Fruit fly (Drosophila melanogaster) whole organism, embryonic: ENCODE results near the gene gry.

Experiments used
- Atf3 ChIP-seq: fragments of 200-800 bp; sonication (Bioruptor generic); optimal IDR thresholded peaks from 3 replicates; lab custom pipeline; 2016; ENCODE audit warnings: missing biosample characterization, missing genetic modification characterization
- Bteb2 ChIP-seq: fragments of 200-800 bp; sonication (Bioruptor generic); optimal IDR thresholded peaks from 2 replicates; lab custom pipeline; 2016; ENCODE audit warnings: missing biosample characterization, missing genetic modification characterization
- CG10321 ChIP-seq: fragments of 200-800 bp; sonication (Bioruptor generic); IDR thresholded peaks from 2 replicates; pipeline ENCODE4 v1.3.6; 2022; ENCODE audit warnings: missing biosample characterization, missing genetic modification characterization
- CG10366 ChIP-seq: fragments of 200-800 bp; sonication (Bioruptor generic); IDR thresholded peaks from 2 replicates; pipeline ENCODE4 v1.3.6; 2022; ENCODE audit warnings: missing biosample characterization, missing genetic modification characterization
- CG10654 ChIP-seq: fragments of 200-800 bp; sonication (Bioruptor generic); optimal IDR thresholded peaks from 2 replicates; lab custom pipeline; 2016; ENCODE audit warnings: missing biosample characterization, missing genetic modification characterization
- CG11085 ChIP-seq: fragments of 200-800 bp; sonication (Bioruptor generic); IDR thresholded peaks from 2 replicates; pipeline ENCODE4 v1.3.6; 2022; ENCODE audit warnings: missing biosample characterization, missing genetic modification characterization
- CG11247 ChIP-seq: fragments of 200-800 bp; sonication (Bioruptor generic); IDR thresholded peaks from 2 replicates; pipeline ENCODE4 v1.3.6; 2022; ENCODE audit warnings: missing biosample characterization, missing genetic modification characterization
- CG12155 ChIP-seq: fragments of 200-800 bp; sonication (Bioruptor generic); optimal IDR thresholded peaks from 3 replicates; lab custom pipeline; 2016; ENCODE audit warnings: missing biosample characterization, missing genetic modification characterization
- CG12659 ChIP-seq: fragments of 200-800 bp; sonication (Bioruptor generic); optimal IDR thresholded peaks from 3 replicates; lab custom pipeline; 2017; ENCODE audit warnings: mild to moderate bottlenecking, missing biosample characterization, missing genetic modification reagents, missing genetic modification characterization
- CG14050 ChIP-seq: fragments of 200-800 bp; sonication (Bioruptor generic); IDR thresholded peaks from 3 replicates; pipeline ENCODE4 v1.3.6; 2022; ENCODE audit warnings: missing biosample characterization, missing genetic modification characterization
- CG18619 ChIP-seq: fragments of 200-800 bp; sonication (Bioruptor generic); optimal IDR thresholded peaks from 3 replicates; lab custom pipeline; 2017; ENCODE audit warnings: missing biosample characterization, mild to moderate bottlenecking, missing genetic modification characterization
- CG31388 ChIP-seq: fragments of 200-800 bp; sonication (Bioruptor generic); optimal IDR thresholded peaks from 2 replicates; lab custom pipeline; 2016; ENCODE audit warnings: missing biosample characterization, missing genetic modification characterization
- CG31441 ChIP-seq: fragments of 200-800 bp; sonication (Bioruptor generic); IDR thresholded peaks from 2 replicates; pipeline ENCODE4 v1.3.6; 2022; ENCODE audit warnings: missing biosample characterization, missing genetic modification characterization
- CG3838 ChIP-seq: fragments of 200-800 bp; sonication (Bioruptor generic); optimal IDR thresholded peaks from 3 replicates; lab custom pipeline; 2016; ENCODE audit warnings: missing biosample characterization, missing genetic modification characterization
- CG7786 ChIP-seq: fragments of 200-800 bp; sonication (Bioruptor generic); optimal IDR thresholded peaks from 2 replicates; lab custom pipeline; 2016; ENCODE audit warnings: missing biosample characterization, missing genetic modification characterization
- CG7987 ChIP-seq: fragments of 200-800 bp; sonication (Bioruptor generic); optimal IDR thresholded peaks from 2 replicates; lab custom pipeline; 2018; ENCODE audit warnings: missing biosample characterization, mild to moderate bottlenecking, missing genetic modification characterization, moderate library complexity
- CG9876 ChIP-seq: fragments of 200-800 bp; sonication (Bioruptor generic); optimal IDR thresholded peaks from 2 replicates; lab custom pipeline; 2016; ENCODE audit warnings: missing biosample characterization, missing genetic modification characterization
- CTCF ChIP-seq: fragments of 200-800 bp; sonication (Bioruptor generic); optimal IDR thresholded peaks from 2 replicates; lab custom pipeline; 2017; ENCODE audit warnings: missing biosample characterization, mild to moderate bottlenecking, missing genetic modification characterization, moderate library complexity
- D19B ChIP-seq: fragments of 200-800 bp; sonication (Bioruptor generic); optimal IDR thresholded peaks from 2 replicates; lab custom pipeline; 2017; ENCODE audit warnings: missing biosample characterization, mild to moderate bottlenecking, missing genetic modification characterization
- Dad ChIP-seq: fragments of 200-800 bp; sonication (Bioruptor generic); optimal IDR thresholded peaks from 3 replicates; lab custom pipeline; 2016; ENCODE audit warnings: missing biosample characterization, missing genetic modification characterization
- Drgx ChIP-seq: fragments of 200-800 bp; sonication (Bioruptor generic); IDR thresholded peaks from 2 replicates; pipeline ENCODE4 v1.3.6; 2022; ENCODE audit warnings: missing biosample characterization, missing genetic modification characterization
- HLH54F ChIP-seq: fragments of 200-800 bp; sonication (Bioruptor generic); optimal IDR thresholded peaks from 3 replicates; lab custom pipeline; 2016; ENCODE audit warnings: missing biosample characterization, missing genetic modification characterization
- HLHmδ ChIP-seq: fragments of 200-800 bp; sonication (Bioruptor generic); optimal IDR thresholded peaks from 2 replicates; lab custom pipeline; 2018; ENCODE audit warnings: missing biosample characterization, mild to moderate bottlenecking, missing genetic modification characterization, moderate library complexity
- NFAT ChIP-seq: fragments of 200-800 bp; sonication (Bioruptor generic); IDR thresholded peaks from 2 replicates; pipeline ENCODE4 v1.3.6; 2022; ENCODE audit warnings: missing biosample characterization, missing genetic modification characterization
- Tbp ChIP-seq: fragments of >200 bp; optimal IDR thresholded peaks from 2 replicates; lab custom pipeline; 2018; ENCODE audit warnings: missing biosample characterization, missing genetic modification characterization
- Trl ChIP-seq, 3 experiments: fragments of >200 bp in 2 of 3; fragments of 200-800 bp in 1 of 3; sonication (Bioruptor generic) in 1 of 3; optimal IDR thresholded peaks; 2 replicates in 1 of 3; 3 replicates in 2 of 3; lab custom pipeline; 2016 to 2017; ENCODE audit warnings: missing biosample characterization in 1 of 3, missing genetic modification characterization in 1 of 3
- Usf ChIP-seq: fragments of 200-800 bp; sonication (Bioruptor generic); optimal IDR thresholded peaks from 2 replicates; lab custom pipeline; 2017; ENCODE audit warnings: missing genotype, missing biosample characterization, missing genetic modification characterization
- ap ChIP-seq: fragments of 200-800 bp; sonication (Bioruptor generic); IDR thresholded peaks from 2 replicates; pipeline ENCODE4 v1.3.6; 2022; ENCODE audit warnings: missing biosample characterization, missing genetic modification characterization
- bowl ChIP-seq: fragments of 200-800 bp; sonication (Bioruptor generic); IDR thresholded peaks from 2 replicates; pipeline ENCODE4 v1.3.6; 2022; ENCODE audit warnings: missing biosample characterization, missing genetic modification characterization
- crol ChIP-seq: fragments of 200-800 bp; sonication (Bioruptor generic); IDR thresholded peaks from 2 replicates; pipeline ENCODE4 v1.3.6; 2022; ENCODE audit warnings: missing biosample characterization, missing genetic modification characterization
- dan ChIP-seq: fragments of 200-800 bp; sonication (Bioruptor generic); IDR thresholded peaks from 2 replicates; pipeline ENCODE4 v1.3.6; 2022; ENCODE audit warnings: missing biosample characterization, missing genetic modification characterization
- dmrt11E ChIP-seq: fragments of 200-800 bp; sonication (Bioruptor generic); optimal IDR thresholded peaks from 3 replicates; lab custom pipeline; 2018; ENCODE audit warnings: missing biosample characterization, mild to moderate bottlenecking, missing genetic modification characterization, moderate library complexity
- dmrt99B ChIP-seq: fragments of 200-800 bp; sonication (Bioruptor generic); optimal IDR thresholded peaks from 2 replicates; lab custom pipeline; 2018; ENCODE audit warnings: missing biosample characterization, mild to moderate bottlenecking, missing genetic modification characterization, moderate library complexity
- gce ChIP-seq: fragments of 200-800 bp; sonication (Bioruptor generic); IDR thresholded peaks from 3 replicates; pipeline ENCODE4 v1.3.6; 2022; ENCODE audit warnings: missing biosample characterization, missing genetic modification characterization
- gfzf ChIP-seq: fragments of 200-800 bp; sonication (Bioruptor generic); optimal IDR thresholded peaks from 2 replicates; lab custom pipeline; 2016; ENCODE audit warnings: missing biosample characterization, mild to moderate bottlenecking, missing genetic modification characterization, moderate library complexity
- gsb ChIP-seq: fragments of 200-800 bp; sonication (Bioruptor generic); IDR thresholded peaks from 2 replicates; pipeline ENCODE4 v1.3.6; 2022; ENCODE audit warnings: missing biosample characterization, missing genetic modification characterization
- gsb-n ChIP-seq: fragments of 200-800 bp; sonication (Bioruptor generic); optimal IDR thresholded peaks from 3 replicates; lab custom pipeline; 2018; ENCODE audit warnings: missing biosample characterization, mild to moderate bottlenecking, missing genetic modification characterization
- gt ChIP-seq: fragments of 200-800 bp; sonication (Bioruptor generic); IDR thresholded peaks from 2 replicates; pipeline ENCODE4 v1.3.6; 2022; ENCODE audit warnings: missing biosample characterization, missing genetic modification characterization
- hb ChIP-seq: fragments of 200-800 bp; sonication (Bioruptor generic); IDR thresholded peaks from 3 replicates; pipeline ENCODE4 v1.3.6; 2022; ENCODE audit warnings: missing biosample characterization, missing genetic modification characterization; ENCODE audit not compliant: partially characterized antibody
- hbn ChIP-seq: fragments of 200-800 bp; sonication (Bioruptor generic); IDR thresholded peaks from 2 replicates; pipeline ENCODE4 v1.3.6; 2022; ENCODE audit warnings: missing biosample characterization, missing genetic modification characterization; ENCODE audit not compliant: partially characterized antibody
- lola ChIP-seq, 3 experiments: fragments of >200 bp in 2 of 3; fragments of 200-800 bp in 1 of 3; sonication (Bioruptor generic) in 1 of 3; optimal IDR thresholded peaks; 2 replicates each; lab custom pipeline; 2017 to 2019; ENCODE audit warnings: missing biosample characterization in 3 of 3, missing genetic modification characterization in 3 of 3, mild to moderate bottlenecking in 1 of 3, moderate library complexity in 1 of 3
- mld ChIP-seq: fragments of 200-800 bp; sonication (Bioruptor generic); IDR thresholded peaks from 3 replicates; pipeline ENCODE4 v1.3.6; 2022; ENCODE audit warnings: missing biosample characterization, missing genetic modification characterization; ENCODE audit not compliant: partially characterized antibody
- odd ChIP-seq: fragments of 200-800 bp; sonication (Bioruptor generic); optimal IDR thresholded peaks from 2 replicates; lab custom pipeline; 2017; ENCODE audit warnings: missing biosample characterization, mild to moderate bottlenecking, missing genetic modification characterization
- pros ChIP-seq: fragments of 200-800 bp; sonication (Bioruptor generic); optimal IDR thresholded peaks from 3 replicates; lab custom pipeline; 2019; ENCODE audit warnings: missing biosample characterization, mild to moderate bottlenecking, missing genetic modification characterization, moderate library complexity
- ranshi ChIP-seq: fragments of 200-800 bp; sonication (Bioruptor generic); IDR thresholded peaks from 2 replicates; pipeline ENCODE4 v1.3.6; 2022; ENCODE audit warnings: missing biosample characterization, missing genetic modification characterization
- rib ChIP-seq: fragments of 200-800 bp; sonication (Bioruptor generic); IDR thresholded peaks from 2 replicates; pipeline ENCODE4 v1.3.6; 2022; ENCODE audit warnings: missing biosample characterization, missing genetic modification characterization
- ro ChIP-seq: fragments of 200-800 bp; sonication (Bioruptor generic); IDR thresholded peaks from 2 replicates; pipeline ENCODE4 v1.3.6; 2022; ENCODE audit warnings: missing biosample characterization, missing genetic modification characterization
- sc ChIP-seq, 3 experiments: fragments of >200 bp in 2 of 3; fragments of 200-800 bp in 1 of 3; sonication (Bioruptor generic) in 1 of 3; optimal IDR thresholded peaks; 2 replicates in 2 of 3; 3 replicates in 1 of 3; lab custom pipeline; 2017; ENCODE audit warnings: mild to moderate bottlenecking in 1 of 3, missing biosample characterization in 1 of 3, missing genetic modification characterization in 1 of 3, missing genetic modification reagents in 1 of 3
- sob ChIP-seq: fragments of 200-800 bp; sonication (Bioruptor generic); IDR thresholded peaks from 2 replicates; pipeline ENCODE4 v1.3.6; 2022; ENCODE audit warnings: missing biosample characterization, missing genetic modification characterization
- ssp ChIP-seq: fragments of 200-800 bp; sonication (Bioruptor generic); IDR thresholded peaks from 2 replicates; pipeline ENCODE4 v1.3.6; 2022; ENCODE audit warnings: missing biosample characterization, missing genetic modification characterization
- trh ChIP-seq: fragments of 200-800 bp; sonication (Bioruptor generic); optimal IDR thresholded peaks from 2 replicates; lab custom pipeline; 2016; ENCODE audit warnings: missing biosample characterization, missing genetic modification characterization
- wor ChIP-seq: fragments of 200-800 bp; sonication (Bioruptor generic); IDR thresholded peaks from 2 replicates; pipeline ENCODE4 v1.3.6; 2022; ENCODE audit warnings: missing biosample characterization, missing genetic modification characterization

The gry gene

dm6 chr3L:3194059-3194458, 4.8 kb upstream of the gry start (continued):
- TF ChIP-seq CG10321 (GFP tag; lab: Robert Waterston, UW): peak; percentile 76
- TF ChIP-seq CG11085 (GFP tag; lab: Robert Waterston, UW): peak; percentile 81
- TF ChIP-seq gsb-n (tag; lab: Kevin White, UChicago): peak; percentile 93
- TF ChIP-seq hbn (GFP tag; lab: Robert Waterston, UW): no peak
- TF ChIP-seq CG31441 (GFP tag; lab: Robert Waterston, UW): peak; percentile 96
- no peak for TF ChIP-seq mld (GFP tag; lab: Robert Waterston, UW)
- TF ChIP-seq sob: peak; percentile 95
- TF ChIP-seq crol (GFP tag; lab: Robert Waterston, UW): peak; percentile 53
- peak; percentile 59 for TF ChIP-seq CTCF
- TF ChIP-seq D19B (GFP tag; lab: Kevin White, UChicago): peak; percentile 79
- TF ChIP-seq wor (GFP tag; lab: Robert Waterston, UW): peak; percentile 84
- peak; percentile 96 for TF ChIP-seq dmrt99B
- peak; percentile 86 for TF ChIP-seq gce (GFP tag; lab: Robert Waterston, UW)
- TF ChIP-seq Usf: peak; percentile 39
- TF ChIP-seq CG11247: peak; percentile 92
- TF ChIP-seq CG12659 (GFP tag; lab: Kevin White, UChicago): peak; percentile 93
- peak; percentile 79 for TF ChIP-seq ssp (GFP tag; lab: Robert Waterston, UW)
- peak; percentile 84 for TF ChIP-seq CG12155
- TF ChIP-seq Bteb2 (GFP tag; lab: Kevin White, UChicago): peak; percentile 52
- no peak for TF ChIP-seq HLHmδ (GFP tag; lab: Kevin White, UChicago)
- TF ChIP-seq gt (GFP tag; lab: Robert Waterston, UW): peak; percentile 78
- peak; percentile 94 for TF ChIP-seq CG10366 (GFP tag; lab: Robert Waterston, UW)
- TF ChIP-seq Dad (GFP tag; lab: Kevin White, UChicago): peak; percentile 58
- peak; percentile 95 for TF ChIP-seq ranshi (GFP tag; lab: Robert Waterston, UW)
- TF ChIP-seq rib (GFP tag; lab: Robert Waterston, UW): peak; percentile 90
- TF ChIP-seq pros (GFP tag; lab: Kevin White, UChicago): no peak
- peak; percentile 56 for TF ChIP-seq CG3838
- TF ChIP-seq odd (GFP tag; lab: Kevin White, UChicago): peak; percentile 86
- TF ChIP-seq NFAT (GFP tag; lab: Robert Waterston, UW): peak; percentile 87
- no peak for TF ChIP-seq CG9876 (GFP tag; lab: Kevin White, UChicago)
- TF ChIP-seq trh (GFP tag; lab: Kevin White, UChicago): peak; percentile 68
- TF ChIP-seq bowl (GFP tag; lab: Robert Waterston, UW): peak; percentile 83; the same call in 1 of the 2 replicates
- no peak for TF ChIP-seq Tbp (GFP tag; lab: Kevin White, UChicago)
- TF ChIP-seq ro: peak; percentile 85
- peak; percentile 90 for TF ChIP-seq ap (GFP tag; lab: Robert Waterston, UW)
- peak; percentile 87 for TF ChIP-seq CG10654 (GFP tag; lab: Kevin White, UChicago)
- TF ChIP-seq sc (optimal IDR thresholded peaks at IDR 0.05; lab: Kevin White, UChicago): no peak
- TF ChIP-seq sc (GFP tag; optimal IDR thresholded peaks at IDR 0.05; lab: Kevin White, UChicago): peak; percentile 91
- no peak for TF ChIP-seq Trl (optimal IDR thresholded peaks at IDR 0.05; lab: Kevin White, UChicago)
- peak; percentile 47 for TF ChIP-seq Trl (GFP tag; optimal IDR thresholded peaks at IDR 0.05; lab: Kevin White, UChicago)
- peak; percentile 99 for TF ChIP-seq Drgx
- no peak for TF ChIP-seq hb (GFP tag; lab: Robert Waterston, UW)
- peak; percentile 64 for TF ChIP-seq CG31388 (GFP tag; lab: Kevin White, UChicago)
- TF ChIP-seq gsb (GFP tag; lab: Robert Waterston, UW): peak; percentile 93
- TF ChIP-seq lola (GFP tag; optimal IDR thresholded peaks at IDR 0.05; lab: Kevin White, UChicago): peak in 1 of 3 experiments; percentile 88
- peak; percentile 75 for TF ChIP-seq dan (GFP tag; lab: Robert Waterston, UW)
- TF ChIP-seq CG7786 (GFP tag; lab: Kevin White, UChicago): no peak
- TF ChIP-seq CG14050 (GFP tag; lab: Robert Waterston, UW): peak; percentile 88
- peak; percentile 4 for TF ChIP-seq Atf3 (GFP tag; lab: Kevin White, UChicago)
- peak; percentile 93 for TF ChIP-seq dmrt11E (tag; lab: Kevin White, UChicago)
- TF ChIP-seq gfzf (GFP tag; lab: Kevin White, UChicago): no peak
- TF ChIP-seq HLH54F (GFP tag; lab: Kevin White, UChicago): peak; percentile 48
- peak; percentile 90 for TF ChIP-seq CG18619
- TF ChIP-seq CG7987: peak; percentile 89
